Fruit fly (Drosophila melanogaster): Measurements from ENCODE around the gene CG43389.

Gene CG43389

DNA sequence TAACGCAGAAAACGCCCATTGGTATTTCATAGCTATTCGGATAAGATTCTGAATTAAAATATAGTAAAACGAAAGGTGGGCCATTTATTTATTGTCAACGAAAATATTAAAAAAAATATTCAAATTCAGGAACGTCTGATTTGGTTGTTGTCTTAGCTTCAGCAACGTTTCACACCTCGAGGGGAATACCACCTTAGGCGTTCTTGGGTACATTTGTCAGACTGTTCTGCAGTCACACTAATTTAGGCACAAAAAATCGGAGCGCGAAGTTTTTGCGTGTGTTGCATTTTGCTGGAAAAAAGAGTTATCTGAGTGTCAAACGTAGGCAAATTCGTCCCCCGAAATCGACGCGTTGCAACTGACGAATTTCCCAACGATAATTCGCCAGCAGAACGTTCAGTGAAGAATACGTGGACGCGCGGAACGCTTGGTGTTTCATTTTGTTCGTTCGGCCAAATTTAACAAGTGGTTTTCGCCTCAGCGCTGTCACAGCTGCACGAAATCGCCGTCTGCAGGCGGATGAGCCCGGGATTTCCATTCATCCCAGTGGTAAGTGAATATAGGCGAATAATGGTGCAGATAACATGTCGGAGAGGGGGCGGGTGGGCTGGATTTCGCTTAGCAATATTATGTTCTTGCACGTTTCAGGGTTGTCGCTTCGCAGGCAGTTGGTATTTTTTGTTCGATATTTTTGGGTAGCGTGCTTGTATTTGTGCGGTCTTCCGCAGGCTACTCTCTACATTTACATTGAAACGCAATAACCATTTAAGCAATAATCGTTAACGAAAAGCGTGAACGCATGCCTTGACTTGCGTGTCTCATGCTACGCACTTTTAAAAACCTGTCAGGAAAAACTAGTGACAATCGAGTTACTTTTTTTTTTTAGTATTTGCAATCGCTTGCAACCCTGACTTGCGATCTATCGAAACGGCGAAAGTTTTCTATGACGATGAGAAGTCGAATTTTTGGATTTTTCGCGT, 22.8 kb upstream of the CG43389 start, which contains the start of gene Larp4B:
Gene Larp4B, plus strand, starts transcription at position 99 of the 980 bp plus-strand sequence.
- TF ChIP-seq CG8301 (tag; optimal IDR thresholded peaks at IDR 0.05) (no peak), Snoo (tag; optimal IDR thresholded peaks at IDR 0.05) (no peak), D1 (tag; optimal IDR thresholded peaks at IDR 0.05) (no peak), gl (tag; optimal IDR thresholded peaks at IDR 0.05) (no peak), CG9948 (tag; optimal IDR thresholded peaks at IDR 0.05) (no peak), Ets98B (GFP tag; IDR thresholded peaks at IDR 0.05) (no peak), CG10348 (GFP tag; IDR thresholded peaks at IDR 0.05) (no peak), CG13204 (GFP tag; optimal IDR thresholded peaks at IDR 0.05) (no peak), CG17806 (tag; optimal IDR thresholded peaks at IDR 0.05) (no peak), Pif1B (GFP tag; optimal IDR thresholded peaks at IDR 0.05) (no peak), CG8159 (tag; optimal IDR thresholded peaks at IDR 0.05) (no peak), CG15710 (tag; optimal IDR thresholded peaks at IDR 0.05) (no peak), rn (GFP tag; IDR thresholded peaks at IDR 0.05) (no peak), CG12605 (GFP tag; IDR thresholded peaks at IDR 0.05) (no peak), CG32121 (GFP tag; IDR thresholded peaks at IDR 0.05) (no peak)

DNA sequence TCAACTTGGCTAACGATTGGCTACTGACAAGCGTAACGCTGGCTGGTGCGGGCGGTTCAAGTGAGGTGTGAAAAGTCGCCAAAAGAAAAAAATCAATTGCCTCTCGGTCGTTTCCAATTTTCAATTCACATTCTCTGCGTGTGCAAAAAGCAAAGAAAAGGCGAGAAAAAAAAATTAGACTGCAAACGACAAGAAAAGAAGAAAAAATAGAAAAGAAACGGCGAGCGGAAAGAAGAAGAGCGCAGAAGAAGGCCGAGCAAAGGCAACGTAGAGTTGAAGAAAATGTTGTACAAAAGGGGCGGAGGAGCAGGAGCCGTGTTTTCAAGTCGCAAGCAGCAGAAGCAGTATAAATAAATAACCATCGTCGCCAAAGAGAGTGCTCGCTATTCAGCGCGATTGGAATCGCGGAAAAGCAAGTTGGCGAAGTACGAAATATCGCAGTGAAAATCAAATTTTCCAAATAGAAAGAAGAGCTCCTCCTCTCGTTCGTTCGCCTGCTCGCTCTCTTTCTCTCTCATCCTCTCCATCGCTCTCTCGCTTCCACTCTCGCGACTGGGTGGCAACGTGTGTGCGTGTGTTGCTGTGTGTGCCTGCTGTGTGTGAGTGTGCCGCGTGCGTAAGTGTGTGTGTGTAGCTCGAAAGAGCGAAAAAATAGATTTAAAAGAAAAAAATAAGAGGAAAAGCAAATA, 21.9 kb upstream of the CG43389 start:
- TF ChIP-seq CG8301 (tag; optimal IDR thresholded peaks at IDR 0.05) = peak; percentile 16
- no peak for TF ChIP-seq D1 (tag; optimal IDR thresholded peaks at IDR 0.05)
- TF ChIP-seq CG10348 (GFP tag; IDR thresholded peaks at IDR 0.05) = no peak
- peak; percentile 52 for TF ChIP-seq CG14655 (GFP tag; optimal IDR thresholded peaks at IDR 0.05)
- peak; percentile 58 for TF ChIP-seq CG4496 (GFP tag; IDR thresholded peaks at IDR 0.05)
- TF ChIP-seq gl (tag; optimal IDR thresholded peaks at IDR 0.05) = peak; percentile 62
- TF ChIP-seq Pif1B (GFP tag; optimal IDR thresholded peaks at IDR 0.05) = no peak
- peak; percentile 53 for TF ChIP-seq EcR (GFP tag; optimal IDR thresholded peaks at IDR 0.05)
- TF ChIP-seq CG8159 (tag; optimal IDR thresholded peaks at IDR 0.05) = no peak
- TF ChIP-seq rn (GFP tag; IDR thresholded peaks at IDR 0.05) = 0 out of 2 replicates have a peak, but pooled peaks have one; percentile 8
- peak; percentile 42 for TF ChIP-seq CG15710 (tag; optimal IDR thresholded peaks at IDR 0.05)
- peak; percentile 76; the same call in 2 of the 3 replicates for TF ChIP-seq fd96Ca (GFP tag; IDR thresholded peaks at IDR 0.05)
- TF ChIP-seq CG9948 (tag; optimal IDR thresholded peaks at IDR 0.05) = no peak
- TF ChIP-seq CG17806 (tag; optimal IDR thresholded peaks at IDR 0.05) = peak; percentile 22
- peak; percentile 19 for TF ChIP-seq CG34367 (tag; optimal IDR thresholded peaks at IDR 0.05)
- TF ChIP-seq Ets98B (GFP tag; IDR thresholded peaks at IDR 0.05) = peak; percentile 65
- TF ChIP-seq CG32121 (GFP tag; IDR thresholded peaks at IDR 0.05) = peak; percentile 50; the same call in 1 of the 2 replicates
- peak; percentile 63 for TF ChIP-seq CG13204 (GFP tag; optimal IDR thresholded peaks at IDR 0.05)
- TF ChIP-seq Pif1A (GFP tag; optimal IDR thresholded peaks at IDR 0.05) = no peak
- peak; percentile 59 for TF ChIP-seq CG12605 (GFP tag; IDR thresholded peaks at IDR 0.05)
- TF ChIP-seq Snoo (tag; optimal IDR thresholded peaks at IDR 0.05) = no peak

DNA sequence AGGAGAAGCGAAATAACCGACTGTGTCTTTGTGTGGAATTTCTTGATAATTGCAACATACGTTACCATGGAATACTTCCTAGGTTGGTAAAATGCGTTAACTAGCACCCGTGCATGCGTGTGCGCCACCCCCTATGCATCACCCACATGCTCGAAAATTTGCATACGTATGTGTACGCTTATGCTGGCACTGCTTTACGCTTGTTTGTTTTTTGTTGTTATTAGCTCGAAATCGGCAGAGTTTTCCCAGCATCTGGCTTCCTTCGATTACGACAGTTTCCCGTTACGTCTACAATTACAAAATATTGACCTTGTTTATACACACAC, 21.4 kb upstream of the CG43389 start:
- TF ChIP-seq CG32121 (GFP tag; IDR thresholded peaks at IDR 0.05) = 0 out of 2 replicates have a peak, but pooled peaks have one; percentile 0
- no peak for TF ChIP-seq CG14655 (GFP tag; optimal IDR thresholded peaks at IDR 0.05)
- no peak for TF ChIP-seq Pif1A (GFP tag; optimal IDR thresholded peaks at IDR 0.05)
- TF ChIP-seq CG8301 (tag; optimal IDR thresholded peaks at IDR 0.05) = no peak
- no peak for TF ChIP-seq CG4496 (GFP tag; IDR thresholded peaks at IDR 0.05)
- TF ChIP-seq CG12605 (GFP tag; IDR thresholded peaks at IDR 0.05) = no peak
- no peak for TF ChIP-seq EcR (GFP tag; optimal IDR thresholded peaks at IDR 0.05)
- no peak for TF ChIP-seq Pif1B (GFP tag; optimal IDR thresholded peaks at IDR 0.05)
- TF ChIP-seq CG34367 (tag; optimal IDR thresholded peaks at IDR 0.05) = no peak
- TF ChIP-seq Ets98B (GFP tag; IDR thresholded peaks at IDR 0.05) = peak; percentile 4; the same call in 1 of the 2 replicates
- no peak for TF ChIP-seq rn (GFP tag; IDR thresholded peaks at IDR 0.05)
- TF ChIP-seq CG17806 (tag; optimal IDR thresholded peaks at IDR 0.05) = no peak
- no peak for TF ChIP-seq gl (tag; optimal IDR thresholded peaks at IDR 0.05)
- no peak for TF ChIP-seq Snoo (tag; optimal IDR thresholded peaks at IDR 0.05)

dm6 chr3L:3236319-3236718, 11.5 kb upstream of the CG43389 start:
- TF ChIP-seq CG12605 (GFP tag; IDR thresholded peaks at IDR 0.05) (no peak), EcR (GFP tag; optimal IDR thresholded peaks at IDR 0.05) (peak; percentile 45)

DNA sequence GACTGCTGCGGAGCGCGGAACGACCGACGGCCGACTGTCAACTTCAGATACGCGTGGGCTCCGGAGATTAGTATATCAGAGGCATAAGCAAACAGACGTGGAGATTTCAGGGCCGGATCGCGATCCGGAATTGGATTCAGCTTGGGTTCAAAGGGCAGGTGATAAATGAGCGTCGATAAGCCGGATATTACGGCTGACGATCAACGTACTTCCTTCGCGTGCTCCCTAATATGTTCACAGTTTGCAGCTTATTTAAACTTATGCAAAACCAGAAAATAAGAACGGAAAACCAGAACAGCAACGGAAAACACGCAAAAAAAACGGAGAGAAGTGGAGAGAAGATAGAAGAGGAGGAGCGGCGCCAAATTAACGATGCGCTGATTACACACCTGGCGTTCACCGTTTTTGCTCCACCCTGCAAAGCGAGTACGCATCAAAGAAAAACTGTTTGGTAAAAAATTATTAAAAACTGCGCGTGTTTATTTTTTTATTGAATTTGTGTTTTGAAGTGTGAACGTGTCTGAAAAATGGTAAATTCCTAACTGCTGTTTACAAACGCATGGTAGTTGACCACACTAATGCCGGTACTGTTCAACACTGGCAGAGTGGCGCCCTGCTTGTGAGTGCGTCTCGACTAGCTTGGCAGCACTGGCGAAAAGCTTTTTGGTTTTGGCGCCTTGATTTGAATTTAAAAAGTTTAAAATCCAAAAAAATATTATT, 8.6 kb upstream of the CG43389 start, which contains the start of gene CG17746:
Gene CG17746, minus strand, starts transcription at position 546 of the 720 bp plus-strand sequence.
- peak; percentile 26 for TF ChIP-seq gl (tag; optimal IDR thresholded peaks at IDR 0.05)
- TF ChIP-seq Pif1A (GFP tag; optimal IDR thresholded peaks at IDR 0.05) = no peak
- TF ChIP-seq CG4496 (GFP tag; IDR thresholded peaks at IDR 0.05) = peak; percentile 39; the same call in 1 of the 3 replicates
- no peak for TF ChIP-seq CG10348 (GFP tag; IDR thresholded peaks at IDR 0.05)
- TF ChIP-seq D1 (tag; optimal IDR thresholded peaks at IDR 0.05) = no peak
- no peak for TF ChIP-seq CG32121 (GFP tag; IDR thresholded peaks at IDR 0.05)
- no peak for TF ChIP-seq CG17806 (tag; optimal IDR thresholded peaks at IDR 0.05)
- TF ChIP-seq Snoo (tag; optimal IDR thresholded peaks at IDR 0.05) = no peak
- TF ChIP-seq CG15710 (tag; optimal IDR thresholded peaks at IDR 0.05) = no peak
- no peak for TF ChIP-seq CG8301 (tag; optimal IDR thresholded peaks at IDR 0.05)
- TF ChIP-seq rn (GFP tag; IDR thresholded peaks at IDR 0.05) = no peak
- no peak for TF ChIP-seq Ets98B (GFP tag; IDR thresholded peaks at IDR 0.05)
- TF ChIP-seq EcR (GFP tag; optimal IDR thresholded peaks at IDR 0.05) = no peak
- peak; percentile 8 for TF ChIP-seq CG8159 (tag; optimal IDR thresholded peaks at IDR 0.05)
- TF ChIP-seq fd96Ca (GFP tag; IDR thresholded peaks at IDR 0.05) = no peak
- no peak for TF ChIP-seq CG9948 (tag; optimal IDR thresholded peaks at IDR 0.05)
- no peak for TF ChIP-seq CG14655 (GFP tag; optimal IDR thresholded peaks at IDR 0.05)
- TF ChIP-seq Pif1B (GFP tag; optimal IDR thresholded peaks at IDR 0.05) = no peak
- TF ChIP-seq CG13204 (GFP tag; optimal IDR thresholded peaks at IDR 0.05) = no peak
- no peak for TF ChIP-seq CG34367 (tag; optimal IDR thresholded peaks at IDR 0.05)
- TF ChIP-seq CG12605 (GFP tag; IDR thresholded peaks at IDR 0.05) = no peak
